Worm (Caenorhabditis elegans): ENCODE measurements around the gene clec-117.
A peak's percentile ranks its signal among the peaks of the same experiment; 100 is the strongest.

Gene clec-117

ce11 chrII:296911-297440 lies at the start of gene clec-117, which contains the start of gene B0432.1:
Gene clec-117 (minus strand): TSS chrII:297011.
Gene B0432.1 (plus strand): TSS chrII:297390.
- TF ChIP-seq snpc-4 (GFP tag; optimal IDR thresholded peaks at IDR 0.05) = no peak
- TF ChIP-seq snpc-4 (tag; optimal IDR thresholded peaks at IDR 0.05) = no peak
- no peak for TF ChIP-seq ceh-100 (GFP tag; IDR thresholded peaks at IDR 0.05)
- TF ChIP-seq Y56A3A.18 (GFP tag; IDR thresholded peaks at IDR 0.05) = no peak
- no peak for TF ChIP-seq lag-1 (GFP tag; IDR thresholded peaks at IDR 0.05)
- TF ChIP-seq mes-4 (tag; optimal IDR thresholded peaks at IDR 0.05) = no peak
- TF ChIP-seq rpc-1 (optimal IDR thresholded peaks at IDR 0.05) = no peak
- TF ChIP-seq rpc-1 (tag; optimal IDR thresholded peaks at IDR 0.05) = no peak
- no peak for TF ChIP-seq madf-3 (GFP tag; IDR thresholded peaks at IDR 0.05)
- no peak for TF ChIP-seq unc-62 (GFP tag; optimal IDR thresholded peaks at IDR 0.05)
- TF ChIP-seq mcd-1 (GFP tag; IDR thresholded peaks at IDR 0.05) = no peak
- no peak for TF ChIP-seq C17E4.6 (GFP tag; IDR thresholded peaks at IDR 0.05)
- TF ChIP-seq ccch-3 (GFP tag; optimal IDR thresholded peaks at IDR 0.05) = no peak
- no peak for TF ChIP-seq somi-1 (GFP tag; optimal IDR thresholded peaks at IDR 0.05)
- TF ChIP-seq aptf-3 (GFP tag; IDR thresholded peaks at IDR 0.05) = no peak
- TF ChIP-seq mel-28 (tag; optimal IDR thresholded peaks at IDR 0.05; ENCODE audit: borderline replicate concordance) = no peak
- no peak for TF ChIP-seq nhr-80 (tag; optimal IDR thresholded peaks at IDR 0.05)
- TF ChIP-seq tbx-9 (tag; optimal IDR thresholded peaks at IDR 0.05; ENCODE audit: borderline replicate concordance) = no peak
- TF ChIP-seq ztf-26 (tag; optimal IDR thresholded peaks at IDR 0.05) = no peak
- TF ChIP-seq F33H1.4 (GFP tag; IDR thresholded peaks at IDR 0.05) = no peak
- TF ChIP-seq nfyb-1 (GFP tag; IDR thresholded peaks at IDR 0.05) = no peak
- TF ChIP-seq hsf-1 (GFP tag; IDR thresholded peaks at IDR 0.05) = no peak

DNA sequence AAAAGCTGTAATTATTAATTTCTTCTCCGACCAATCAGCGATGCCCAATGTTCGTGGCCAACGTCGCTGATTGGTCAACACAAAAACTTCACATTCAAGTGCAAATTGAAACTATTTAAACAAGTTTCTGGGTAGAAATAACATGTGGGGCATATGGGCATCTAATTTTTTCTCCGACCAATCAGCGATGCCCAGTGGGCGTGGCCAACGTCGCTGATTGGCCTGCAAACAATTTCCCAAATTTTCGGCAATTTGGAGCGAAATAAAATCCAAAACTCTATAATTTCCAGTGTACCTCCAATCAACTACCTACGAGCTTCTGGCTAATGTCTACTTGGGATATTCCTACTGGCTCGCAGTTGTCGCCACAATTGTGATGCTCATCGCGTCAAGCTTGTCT lies 44.5 kb upstream of the clec-117 start:
- no peak for TF ChIP-seq mes-4 (tag; optimal IDR thresholded peaks at IDR 0.05)
- TF ChIP-seq F37B4.10 (GFP tag; IDR thresholded peaks at IDR 0.05) = no peak
- TF ChIP-seq hlh-26 (GFP tag; conservative IDR thresholded peaks at IDR 0.05) = no peak
- no peak for TF ChIP-seq ceh-40 (GFP tag; IDR thresholded peaks at IDR 0.05)
- TF ChIP-seq nfyb-1 (GFP tag; IDR thresholded peaks at IDR 0.05) = peak; percentile 96
- no peak for TF ChIP-seq hmg-20 (GFP tag; IDR thresholded peaks at IDR 0.05)
- no peak for TF ChIP-seq attf-5 (GFP tag; optimal IDR thresholded peaks at IDR 0.05)
- TF ChIP-seq hmg-1.2 (GFP tag; IDR thresholded peaks at IDR 0.05) = no peak
- peak; percentile 82; the same call in 1 of the 2 replicates for TF ChIP-seq nfya-2 (GFP tag; IDR thresholded peaks at IDR 0.05)
- no peak for TF ChIP-seq cebp-2 (GFP tag; IDR thresholded peaks at IDR 0.05)
- no peak for TF ChIP-seq F52B5.7 (tag; optimal IDR thresholded peaks at IDR 0.05)

DNA sequence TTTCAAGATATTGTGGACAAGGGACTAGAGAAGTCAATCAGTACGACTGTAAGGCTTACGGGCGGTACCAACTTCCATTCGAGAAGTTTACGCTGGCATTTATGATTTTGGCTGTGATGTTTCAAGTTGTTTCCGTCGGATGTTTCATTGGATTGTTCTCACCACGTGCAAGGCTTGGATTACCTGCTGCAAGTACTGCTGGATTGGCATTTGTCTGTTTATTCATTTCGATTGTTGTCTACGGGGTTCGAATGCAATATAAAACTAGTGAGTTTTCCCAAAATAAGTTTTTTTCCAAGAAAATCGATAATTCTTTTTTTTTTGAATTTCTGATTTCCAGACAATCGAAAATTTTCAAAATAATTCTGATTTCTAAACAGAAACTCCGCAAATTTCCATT lies 43.9 kb upstream of the clec-117 start:
- TF ChIP-seq F52B5.7 (tag; optimal IDR thresholded peaks at IDR 0.05) = no peak
- no peak for TF ChIP-seq atf-7 (tag; optimal IDR thresholded peaks at IDR 0.05)
- no peak for TF ChIP-seq nhr-90 (tag; optimal IDR thresholded peaks at IDR 0.05)
- TF ChIP-seq B0019.2 (GFP tag; conservative IDR thresholded peaks at IDR 0.05) = no peak
- no peak for TF ChIP-seq tlf-1 (GFP tag; optimal IDR thresholded peaks at IDR 0.05)
- no peak for TF ChIP-seq ztf-25 (GFP tag; IDR thresholded peaks at IDR 0.05)
- no peak for TF ChIP-seq nfyb-1 (GFP tag; IDR thresholded peaks at IDR 0.05)
- TF ChIP-seq dpff-1 (tag; optimal IDR thresholded peaks at IDR 0.05) = no peak
- TF ChIP-seq ztf-28 (GFP tag; IDR thresholded peaks at IDR 0.05) = no peak
- TF ChIP-seq cebp-1 (GFP tag; IDR thresholded peaks at IDR 0.05) = no peak
- TF ChIP-seq cebp-1 (tag; optimal IDR thresholded peaks at IDR 0.05) = no peak
- TF ChIP-seq pbrm-1 (GFP tag; IDR thresholded peaks at IDR 0.05) = no peak
- no peak for TF ChIP-seq madf-6 (GFP tag; IDR thresholded peaks at IDR 0.05)
- TF ChIP-seq gei-17 (GFP tag; optimal IDR thresholded peaks at IDR 0.05) = no peak
- no peak for TF ChIP-seq T26A5.8 (tag; optimal IDR thresholded peaks at IDR 0.05)
- no peak for TF ChIP-seq aptf-3 (GFP tag; IDR thresholded peaks at IDR 0.05)
- no peak for TF ChIP-seq hlh-26 (GFP tag; conservative IDR thresholded peaks at IDR 0.05)
- no peak for TF ChIP-seq akir-1 (GFP tag; optimal IDR thresholded peaks at IDR 0.05)
- TF ChIP-seq rec-8 (tag; optimal IDR thresholded peaks at IDR 0.05) = no peak
- TF ChIP-seq Y56A3A.18 (GFP tag; IDR thresholded peaks at IDR 0.05) = no peak
- TF ChIP-seq sptf-2 (GFP tag; optimal IDR thresholded peaks at IDR 0.05) = no peak

Measured in whole organism, young adult.